Fruit fly (Drosophila melanogaster): ENCODE results near the gene bowl.

bowl gene

DNA sequence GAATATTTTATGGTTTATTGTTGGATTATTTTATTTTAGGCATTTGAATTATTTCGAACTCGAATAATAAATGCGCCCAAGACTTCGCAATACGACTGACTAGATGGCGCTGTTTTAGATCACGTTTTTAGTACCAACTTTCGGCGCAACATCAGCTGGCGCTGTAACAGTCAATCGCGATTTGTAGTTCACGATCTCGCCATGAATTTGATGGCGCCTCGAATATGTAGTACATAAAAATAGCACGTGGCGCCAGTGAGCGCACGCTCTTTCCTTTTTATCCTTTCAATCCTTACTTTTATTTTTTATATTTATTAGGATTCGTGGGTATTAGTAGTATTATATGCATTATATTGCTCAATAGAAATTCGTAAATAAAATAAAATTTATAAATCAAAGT is 14.7 kb downstream of the bowl start (continued):
- TF ChIP-seq CG33213 (GFP tag; optimal IDR thresholded peaks at IDR 0.05): peak; percentile 61
- peak; percentile 81 for TF ChIP-seq CG8944 (GFP tag; optimal IDR thresholded peaks at IDR 0.05)
- peak; percentile 9 for TF ChIP-seq BEAF-32 (GFP tag; optimal IDR thresholded peaks at IDR 0.05)
- TF ChIP-seq Sin3A (optimal IDR thresholded peaks at IDR 0.05): no peak
- TF ChIP-seq Kr (GFP tag; optimal IDR thresholded peaks at IDR 0.05): peak; percentile 55
- TF ChIP-seq CG16815 (GFP tag; optimal IDR thresholded peaks at IDR 0.05): peak; percentile 48
- peak; percentile 54; the same call in 1 of the 3 replicates for TF ChIP-seq CG6175 (GFP tag; IDR thresholded peaks at IDR 0.05)
- TF ChIP-seq Hr51 (GFP tag; optimal IDR thresholded peaks at IDR 0.05): peak; percentile 62 to 75
- TF ChIP-seq crc (GFP tag; optimal IDR thresholded peaks at IDR 0.05): no peak
- no peak for TF ChIP-seq CG7556 (GFP tag; optimal IDR thresholded peaks at IDR 0.05)
- no peak for TF ChIP-seq Dip2 (GFP tag; IDR thresholded peaks at IDR 0.05)
- TF ChIP-seq CG8924 (tag; optimal IDR thresholded peaks at IDR 0.05): peak; percentile 29
- no peak for TF ChIP-seq CG13287 (GFP tag; IDR thresholded peaks at IDR 0.05; ENCODE audit: partially characterized antibody)
- TF ChIP-seq dpn (GFP tag; optimal IDR thresholded peaks at IDR 0.05): peak; percentile 69 to 70
- TF ChIP-seq E2f2 (GFP tag; IDR thresholded peaks at IDR 0.05): peak; percentile 93
- peak; percentile 53 for TF ChIP-seq CG8765 (GFP tag; IDR thresholded peaks at IDR 0.05)
- TF ChIP-seq CG11504 (tag; optimal IDR thresholded peaks at IDR 0.05): peak; percentile 64
- TF ChIP-seq fd102C (GFP tag; optimal IDR thresholded peaks at IDR 0.05): peak; percentile 13
- TF ChIP-seq CG10959 (GFP tag; IDR thresholded peaks at IDR 0.05): peak; percentile 86
- peak; percentile 63 for TF ChIP-seq sr (GFP tag; IDR thresholded peaks at IDR 0.05)
- TF ChIP-seq CG2875 (GFP tag; optimal IDR thresholded peaks at IDR 0.05): peak; percentile 82
- TF ChIP-seq zfh1 (GFP tag; IDR thresholded peaks at IDR 0.05): peak; percentile 95
- TF ChIP-seq CG7786 (GFP tag; optimal IDR thresholded peaks at IDR 0.05): peak; percentile 59
- peak; percentile 36; the same call in 1 of the 2 replicates for TF ChIP-seq dimm (GFP tag; IDR thresholded peaks at IDR 0.05)
- TF ChIP-seq CG9932 (GFP tag; IDR thresholded peaks at IDR 0.05): peak; percentile 91
- peak; percentile 62 for TF ChIP-seq ewg (GFP tag; optimal IDR thresholded peaks at IDR 0.05)
- TF ChIP-seq CG8388 (GFP tag; optimal IDR thresholded peaks at IDR 0.05): no peak
- TF ChIP-seq CG9727 (GFP tag; optimal IDR thresholded peaks at IDR 0.05): peak; percentile 48
- peak; percentile 39 for TF ChIP-seq CG12744 (GFP tag; optimal IDR thresholded peaks at IDR 0.05)
- TF ChIP-seq CG7928 (GFP tag; optimal IDR thresholded peaks at IDR 0.05): no peak
- TF ChIP-seq tup (GFP tag; optimal IDR thresholded peaks at IDR 0.05): no peak
- TF ChIP-seq MESR4 (GFP tag; optimal IDR thresholded peaks at IDR 0.05): no peak
- TF ChIP-seq B-H2 (GFP tag; optimal IDR thresholded peaks at IDR 0.05): peak; percentile 6
- TF ChIP-seq CG15269 (tag; optimal IDR thresholded peaks at IDR 0.05): peak; percentile 73
- TF ChIP-seq Nf-YA (GFP tag; IDR thresholded peaks at IDR 0.05): peak; percentile 79
- no peak for TF ChIP-seq CG7963 (GFP tag; IDR thresholded peaks at IDR 0.05; ENCODE audit: partially characterized antibody)
- TF ChIP-seq CG30403 (GFP tag; optimal IDR thresholded peaks at IDR 0.05): peak; percentile 82
- TF ChIP-seq sens (GFP tag): peak; percentile 75
- peak; percentile 40 for TF ChIP-seq CG10979 (tag; optimal IDR thresholded peaks at IDR 0.05)
- peak; percentile 49 for TF ChIP-seq fu2 (GFP tag; optimal IDR thresholded peaks at IDR 0.05)
- TF ChIP-seq MTF-1 (GFP tag; optimal IDR thresholded peaks at IDR 0.05; ENCODE audit: borderline replicate concordance): peak; percentile 72
- TF ChIP-seq CG3838 (GFP tag; optimal IDR thresholded peaks at IDR 0.05): no peak
- TF ChIP-seq CG4707 (GFP tag; optimal IDR thresholded peaks at IDR 0.05): peak; percentile 63
- no peak for TF ChIP-seq fd64A (GFP tag; optimal IDR thresholded peaks at IDR 0.05)
- peak; percentile 94 for TF ChIP-seq CG32532 (GFP tag; IDR thresholded peaks at IDR 0.05)
- TF ChIP-seq CkIIα-i1 (GFP tag; IDR thresholded peaks at IDR 0.05): no peak
- peak; percentile 89 for TF ChIP-seq dysf (GFP tag; IDR thresholded peaks at IDR 0.05)
- TF ChIP-seq Gug (GFP tag; IDR thresholded peaks at IDR 0.05): peak; percentile 80
- peak; percentile 9 for TF ChIP-seq lbe (GFP tag; optimal IDR thresholded peaks at IDR 0.05)
- TF ChIP-seq Dad (GFP tag; optimal IDR thresholded peaks at IDR 0.05): peak; percentile 18
- TF ChIP-seq az2 (GFP tag; optimal IDR thresholded peaks at IDR 0.05): peak; percentile 78

All from whole organism, embryonic.